Worm (Caenorhabditis elegans): ENCODE data around the gene rbm-34.

ce11 chrIV:12105558-12105957 lies 20.3 kb downstream of the rbm-34 start, which contains the start of gene M18.3:
- TF ChIP-seq pax-1 (tag; optimal IDR thresholded peaks at IDR 0.05): no peak
- no peak for TF ChIP-seq sox-4 (tag; optimal IDR thresholded peaks at IDR 0.05)
- TF ChIP-seq ets-4 (tag; optimal IDR thresholded peaks at IDR 0.05): no peak
- TF ChIP-seq pha-2 (tag; optimal IDR thresholded peaks at IDR 0.05): no peak
- TF ChIP-seq ceh-9 (tag; optimal IDR thresholded peaks at IDR 0.05): no peak
- TF ChIP-seq pag-3 (tag; optimal IDR thresholded peaks at IDR 0.05; ENCODE audit: borderline replicate concordance): no peak
- TF ChIP-seq fkh-10 (GFP tag; optimal IDR thresholded peaks at IDR 0.05): no peak
